Worm (Caenorhabditis elegans) whole organism, midembryonic: ENCODE data around the gene twk-39.
A peak's percentile ranks its signal among the peaks of the same experiment; 100 is the strongest.

Experiments used
- T22C8.4 ChIP-seq: fragments of 200-800 bp; sonication (Bioruptor generic); IDR thresholded peaks from 2 replicates; pipeline ENCODE4 v1.3.6; 2022; ENCODE audit warnings: missing genetic modification characterization, missing compliant biosample characterization
- cog-1 ChIP-seq: sonication (generic microtip); optimal IDR thresholded peaks from 2 replicates; lab custom pipeline; 2016; ENCODE audit warnings: missing genetic modification characterization, missing compliant biosample characterization
- flt-1 ChIP-seq: fragments of 200-800 bp; sonication (Bioruptor generic); IDR thresholded peaks from 2 replicates; pipeline ENCODE4 v1.3.6; 2022; ENCODE audit warnings: missing genetic modification characterization, missing compliant biosample characterization
- klf-2 ChIP-seq: fragments of 200-800 bp; sonication (Bioruptor generic); conservative IDR thresholded peaks from 2 replicates; pipeline ENCODE4 v1.3.6; 2022; ENCODE audit warnings: missing genetic modification reagents, missing genetic modification characterization, missing compliant biosample characterization
- med-1 ChIP-seq: sonication (generic microtip); optimal IDR thresholded peaks from 2 replicates; lab custom pipeline; 2017; ENCODE audit warnings: missing genetic modification characterization, mild to moderate bottlenecking, missing compliant biosample characterization, antibody characterized with exemption, missing genetic modification reagents; ENCODE audit not compliant: insufficient read depth
- ref-1 ChIP-seq: fragments of 200-800 bp; sonication (Bioruptor generic); conservative IDR thresholded peaks from 2 replicates; pipeline ENCODE4 v1.3.6; 2022; ENCODE audit warnings: missing genetic modification reagents, missing genetic modification characterization, missing compliant biosample characterization
- tab-1 ChIP-seq: fragments of 200-800 bp; sonication (Bioruptor generic); IDR thresholded peaks from 2 replicates; pipeline ENCODE4 v1.3.6; 2022; ENCODE audit warnings: missing genetic modification characterization, missing compliant biosample characterization
- ztf-23 ChIP-seq: fragments of 200-800 bp; sonication (Bioruptor generic); IDR thresholded peaks from 2 replicates; pipeline ENCODE4 v1.3.6; 2022; ENCODE audit warnings: missing genetic modification reagents, missing genetic modification characterization, missing compliant biosample characterization
- ztf-29 ChIP-seq: fragments of 200-800 bp; sonication (Bioruptor generic); IDR thresholded peaks from 2 replicates; pipeline ENCODE4 v1.3.6; 2022; ENCODE audit warnings: missing genetic modification reagents, missing genetic modification characterization, missing compliant biosample characterization

The twk-39 gene

ce11 chrIII:11810447-11810846 lies 14.9 kb downstream of the twk-39 start, which contains the start of gene C18D11.6:
Gene C18D11.6, plus strand, starts transcription at chrIII:11810556.
- no peak for TF ChIP-seq cog-1 (tag; lab: Kevin White, UChicago)
- TF ChIP-seq ztf-23: no peak
- no peak for TF ChIP-seq klf-2
- TF ChIP-seq flt-1 (GFP tag; lab: Robert Waterston, UW): no peak
- TF ChIP-seq T22C8.4 (GFP tag; lab: Robert Waterston, UW): no peak
- TF ChIP-seq ref-1 (GFP tag; lab: Robert Waterston, UW): no peak
- no peak for TF ChIP-seq ztf-29 (GFP tag; lab: Robert Waterston, UW)
- no peak for TF ChIP-seq tab-1
- TF ChIP-seq med-1: no peak

DNA sequence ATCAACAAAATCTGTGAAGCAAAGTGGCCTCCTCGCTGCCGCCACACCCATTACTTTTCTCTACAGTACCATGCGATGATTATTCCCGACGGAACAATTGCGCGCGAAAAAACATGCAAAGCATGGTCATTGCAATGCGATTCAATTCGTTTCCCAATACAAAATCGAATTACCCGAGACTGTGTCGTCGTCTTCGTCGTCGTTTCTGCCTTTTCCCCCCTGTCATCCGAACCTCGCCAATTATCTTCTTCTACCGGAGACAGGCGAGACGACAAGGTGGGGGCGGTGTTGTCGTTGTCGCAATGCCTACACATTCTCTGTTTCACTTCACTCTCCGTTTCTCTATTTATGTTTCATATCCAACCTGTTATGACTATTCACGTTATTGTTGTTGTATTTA lies 16.3 kb downstream of the twk-39 start:
- TF ChIP-seq flt-1 (GFP tag; lab: Robert Waterston, UW): no peak
- no peak for TF ChIP-seq ztf-23
- no peak for TF ChIP-seq T22C8.4 (GFP tag; lab: Robert Waterston, UW)
- no peak for TF ChIP-seq ztf-29 (GFP tag; lab: Robert Waterston, UW)
- no peak for TF ChIP-seq ref-1 (GFP tag; lab: Robert Waterston, UW)

ce11 chrIII:11814653-11815052 lies 19.1 kb downstream of the twk-39 start:
- TF ChIP-seq klf-2: no peak
- TF ChIP-seq cog-1 (tag; lab: Kevin White, UChicago): no peak
- TF ChIP-seq T22C8.4 (GFP tag; lab: Robert Waterston, UW): no peak
- TF ChIP-seq tab-1: no peak
- TF ChIP-seq flt-1 (GFP tag; lab: Robert Waterston, UW): no peak
- no peak for TF ChIP-seq ref-1 (GFP tag; lab: Robert Waterston, UW)
- no peak for TF ChIP-seq ztf-29 (GFP tag; lab: Robert Waterston, UW)
- no peak for TF ChIP-seq ztf-23
- TF ChIP-seq med-1: no peak

DNA sequence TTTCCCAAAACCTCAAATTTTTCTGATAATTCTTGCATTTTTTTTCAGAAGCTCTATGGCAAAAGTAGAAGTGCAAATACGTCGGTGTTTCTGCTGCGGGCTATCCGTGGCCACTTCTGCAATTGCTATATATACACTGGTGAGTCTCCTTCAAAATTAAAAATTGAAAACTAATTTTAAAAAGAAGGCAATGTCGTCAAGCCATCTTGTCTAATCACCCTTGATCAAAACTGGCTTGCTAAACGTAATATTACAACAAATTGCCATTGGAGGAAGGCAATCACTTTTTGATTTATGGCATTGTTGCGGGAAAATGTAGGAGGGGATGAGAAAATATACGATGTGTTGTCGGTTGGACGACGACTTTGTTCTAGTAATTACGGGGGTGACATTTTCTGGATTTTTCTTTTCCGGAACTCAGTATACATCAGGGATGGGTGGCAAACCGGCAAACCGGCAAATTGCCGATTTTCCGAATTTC lies 21.0 kb downstream of the twk-39 start, which contains the start of gene C18D11.1:
C18D11.1 (plus strand) TSS at position 51 of the 481 bp plus-strand sequence.
- no peak for TF ChIP-seq ztf-29 (GFP tag; lab: Robert Waterston, UW)
- no peak for TF ChIP-seq ref-1 (GFP tag; lab: Robert Waterston, UW)
- TF ChIP-seq T22C8.4 (GFP tag; lab: Robert Waterston, UW): no peak
- no peak for TF ChIP-seq med-1
- TF ChIP-seq flt-1 (GFP tag; lab: Robert Waterston, UW): no peak
- TF ChIP-seq ztf-23: no peak
- no peak for TF ChIP-seq cog-1 (tag; lab: Kevin White, UChicago)

DNA sequence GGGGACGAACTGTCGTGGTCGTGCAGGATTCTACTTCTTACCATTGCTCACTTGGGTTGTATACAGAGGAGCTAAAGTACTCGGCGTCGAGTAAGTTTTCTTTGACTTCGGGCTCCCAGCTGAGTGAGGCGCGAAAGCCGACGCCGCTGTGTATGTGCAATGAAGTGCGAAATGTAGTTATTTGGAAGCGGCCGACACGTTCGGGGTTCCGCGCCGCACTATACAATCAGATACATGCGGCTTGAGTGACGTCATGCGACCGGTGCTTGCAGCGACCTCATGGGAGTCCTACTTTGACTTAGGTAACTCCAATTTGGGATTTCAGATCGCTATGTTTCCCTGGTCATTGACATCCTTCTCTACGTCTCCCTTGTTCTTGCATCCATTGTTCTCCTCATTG lies 22.3 kb downstream of the twk-39 start:
- TF ChIP-seq ztf-29 (GFP tag; lab: Robert Waterston, UW): no peak
- no peak for TF ChIP-seq med-1
- TF ChIP-seq T22C8.4 (GFP tag; lab: Robert Waterston, UW): no peak
- TF ChIP-seq ztf-23: no peak
- no peak for TF ChIP-seq ref-1 (GFP tag; lab: Robert Waterston, UW)
- TF ChIP-seq tab-1: no peak
- no peak for TF ChIP-seq klf-2
- TF ChIP-seq cog-1 (tag; lab: Kevin White, UChicago): no peak
- no peak for TF ChIP-seq flt-1 (GFP tag; lab: Robert Waterston, UW)

ce11 chrIII:11822407-11822806 lies 26.9 kb downstream of the twk-39 start, which contains the start of gene maa-1:
Gene maa-1, minus strand, starts transcription at chrIII:11822526.
- TF ChIP-seq ztf-29 (GFP tag; lab: Robert Waterston, UW) (no peak), T22C8.4 (GFP tag; lab: Robert Waterston, UW) (no peak), ref-1 (GFP tag; lab: Robert Waterston, UW) (no peak), cog-1 (tag; lab: Kevin White, UChicago) (no peak), med-1 (no peak)

DNA sequence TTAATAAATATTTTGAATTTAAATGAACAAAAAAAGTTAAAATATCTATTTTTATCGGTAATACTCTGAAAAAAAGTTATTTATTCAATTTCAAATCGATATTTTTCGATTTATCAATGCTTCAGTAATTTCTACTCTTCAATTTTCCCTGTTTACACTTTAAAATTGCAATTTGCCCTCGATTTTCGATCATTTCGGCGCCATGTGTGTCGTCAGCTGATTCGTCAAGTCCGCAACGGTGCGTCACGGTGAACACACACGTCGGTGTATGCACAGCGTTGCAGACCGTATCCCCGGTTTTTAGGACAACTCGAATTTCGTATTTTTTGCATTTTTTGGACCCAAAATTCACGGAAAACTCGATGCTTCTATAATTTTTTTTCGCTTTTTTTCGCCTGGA lies 27.7 kb downstream of the twk-39 start, which contains the start of gene C18D11.3:
C18D11.3 (plus strand) TSS at position 189 of the 400 bp plus-strand sequence.
- TF ChIP-seq ref-1 (GFP tag; lab: Robert Waterston, UW) (no peak), ztf-29 (GFP tag; lab: Robert Waterston, UW) (no peak), T22C8.4 (GFP tag; lab: Robert Waterston, UW) (no peak), tab-1 (no peak), flt-1 (GFP tag; lab: Robert Waterston, UW) (0 out of 2 replicates have a peak, but pooled peaks have one; percentile 35), ztf-23 (peak; percentile 66; the same call in 1 of the 2 replicates)

DNA sequence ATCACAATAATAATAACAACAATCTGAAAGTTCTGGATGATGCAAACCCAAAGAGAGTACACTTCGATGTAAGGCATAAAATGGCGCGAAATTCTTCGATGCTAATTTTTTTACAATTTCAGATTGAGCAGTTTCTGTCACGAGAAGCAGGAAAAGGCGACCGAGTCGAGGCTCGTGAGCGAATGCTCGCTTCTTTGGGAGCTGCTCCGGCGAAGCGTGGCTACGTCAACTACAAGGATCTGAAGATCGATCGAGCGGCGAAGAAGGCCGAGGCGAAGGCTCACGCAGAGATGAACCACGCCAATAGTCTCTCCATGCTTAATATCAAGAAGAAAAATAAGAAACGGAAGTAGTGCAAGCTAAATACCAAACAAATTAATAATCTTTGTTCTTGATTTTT lies 28.5 kb downstream of the twk-39 start:
- TF ChIP-seq cog-1 (tag; lab: Kevin White, UChicago) (no peak), med-1 (no peak), ztf-29 (GFP tag; lab: Robert Waterston, UW) (no peak), ztf-23 (no peak), tab-1 (no peak), klf-2 (no peak), flt-1 (GFP tag; lab: Robert Waterston, UW) (no peak), ref-1 (GFP tag; lab: Robert Waterston, UW) (no peak), T22C8.4 (GFP tag; lab: Robert Waterston, UW) (no peak)

DNA sequence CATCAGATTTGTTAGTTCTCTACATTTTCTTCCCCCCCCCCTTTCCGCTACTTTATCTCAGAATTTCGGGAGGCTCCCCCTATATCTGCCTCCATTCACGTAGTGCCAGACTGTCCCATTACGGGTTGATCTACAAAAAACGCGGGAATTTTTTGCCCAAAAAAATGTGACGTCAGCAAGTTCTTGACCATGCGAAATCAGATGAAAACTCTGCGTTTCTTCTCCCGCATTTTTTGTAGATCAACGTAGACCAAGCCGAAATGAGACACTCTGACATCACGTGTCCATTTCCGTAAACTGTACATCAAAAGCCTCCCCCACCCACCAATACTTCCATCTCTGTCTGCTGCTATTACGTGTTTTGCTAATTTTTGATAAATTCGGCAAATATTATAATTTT lies 29.0 kb downstream of the twk-39 start:
- TF ChIP-seq ztf-23: no peak
- no peak for TF ChIP-seq cog-1 (tag; lab: Kevin White, UChicago)
- TF ChIP-seq T22C8.4 (GFP tag; lab: Robert Waterston, UW): no peak
- no peak for TF ChIP-seq klf-2
- no peak for TF ChIP-seq tab-1
- no peak for TF ChIP-seq med-1
- no peak for TF ChIP-seq ref-1 (GFP tag; lab: Robert Waterston, UW)
- TF ChIP-seq ztf-29 (GFP tag; lab: Robert Waterston, UW): no peak
- no peak for TF ChIP-seq flt-1 (GFP tag; lab: Robert Waterston, UW)

- TF ChIP-seq ztf-23 (peak; percentile 64; the same call in 1 of the 2 replicates), T22C8.4 (GFP tag; lab: Robert Waterston, UW) (peak; percentile 86), ztf-29 (GFP tag; lab: Robert Waterston, UW) (no peak), flt-1 (GFP tag; lab: Robert Waterston, UW) (peak; percentile 74), med-1 (no peak), cog-1 (tag; lab: Kevin White, UChicago) (no peak), klf-2 (no peak), tab-1 (peak; percentile 55; the same call in 1 of the 2 replicates), ref-1 (GFP tag; lab: Robert Waterston, UW) (no peak)
Observed at ce11 chrIII:11825654-11826053, 30.1 kb downstream of the twk-39 start.
